Fruit fly (Drosophila melanogaster): ENCODE measurements around the gene CG3009.

The CG3009 gene

DNA sequence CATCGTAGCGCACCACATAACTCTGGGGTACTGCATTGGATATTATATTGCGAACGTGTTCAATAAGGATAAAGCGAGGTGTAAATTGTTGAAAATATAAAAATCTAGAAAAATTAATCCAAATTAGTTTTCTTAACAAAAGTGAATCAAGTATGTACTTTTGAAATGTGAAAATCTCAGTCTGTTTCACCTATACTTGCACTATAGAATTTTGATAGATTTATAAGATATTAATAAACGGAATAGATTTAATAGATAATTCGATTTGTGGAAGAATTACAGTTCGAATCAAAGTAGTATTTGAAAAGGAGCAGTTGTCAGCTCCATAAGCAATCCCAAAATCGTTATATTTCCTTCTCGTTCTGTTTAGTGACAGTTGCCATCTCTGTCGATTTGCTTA, 38.5 kb upstream of the CG3009 start, which contains the start of gene CG7024:
TSS of gene CG7024 (plus strand) at position 301 of the 400 bp plus-strand sequence.
- TF ChIP-seq jim (GFP tag; optimal IDR thresholded peaks at IDR 0.05) (no peak), tai (GFP tag; optimal IDR thresholded peaks at IDR 0.05) (no peak), woc (GFP tag; optimal IDR thresholded peaks at IDR 0.05) (no peak), dsf (GFP tag; optimal IDR thresholded peaks at IDR 0.05; ENCODE audit: borderline replicate concordance) (no peak), Vsx2 (GFP tag; optimal IDR thresholded peaks at IDR 0.05; ENCODE audit: partially characterized antibody) (no peak)

dm6 chrX:4702804-4703414, 36.4 kb upstream of the CG3009 start:
- peak; percentile 24 for TF ChIP-seq psq (GFP tag; optimal IDR thresholded peaks at IDR 0.05)
- TF ChIP-seq jim (GFP tag; optimal IDR thresholded peaks at IDR 0.05) = no peak

- TF ChIP-seq Hr83 (GFP tag; optimal IDR thresholded peaks at IDR 0.05; ENCODE audit: poor library complexity, severe bottlenecking) (no peak), Hr78 (GFP tag; optimal IDR thresholded peaks at IDR 0.05) (no peak), Vsx2 (GFP tag; optimal IDR thresholded peaks at IDR 0.05; ENCODE audit: partially characterized antibody) (peak; percentile 66)
These were observed 35.6 kb upstream of the CG3009 start, which contains the start of gene Pdha for dm6 chrX:4702118-4702517. Pdha (plus strand) TSS chrX:4702284.

- TF ChIP-seq N (GFP tag; optimal IDR thresholded peaks at IDR 0.05) (no peak), psq (GFP tag; optimal IDR thresholded peaks at IDR 0.05) (no peak), Dfd (GFP tag; optimal IDR thresholded peaks at IDR 0.05) (no peak), pan (optimal IDR thresholded peaks at IDR 0.05) (no peak), woc (GFP tag; optimal IDR thresholded peaks at IDR 0.05) (no peak), dmrt93B (GFP tag; optimal IDR thresholded peaks at IDR 0.05) (no peak), usp (GFP tag; optimal IDR thresholded peaks at IDR 0.05) (no peak), rgr (GFP tag; optimal IDR thresholded peaks at IDR 0.05) (no peak), CG32264 (GFP tag; optimal IDR thresholded peaks at IDR 0.05) (no peak), jim (GFP tag; optimal IDR thresholded peaks at IDR 0.05) (no peak), h (GFP tag; optimal IDR thresholded peaks at IDR 0.05) (peak; percentile 7), Hr83 (GFP tag; optimal IDR thresholded peaks at IDR 0.05; ENCODE audit: poor library complexity, severe bottlenecking) (no peak), fru (GFP tag; optimal IDR thresholded peaks at IDR 0.05) (peak; percentile 20), CG9705 (GFP tag; optimal IDR thresholded peaks at IDR 0.05) (no peak), GATAd (GFP tag; optimal IDR thresholded peaks at IDR 0.05) (no peak), Jra (GFP tag; optimal IDR thresholded peaks at IDR 0.05) (no peak), Myc (optimal IDR thresholded peaks at IDR 0.05) (no peak), Hr78 (GFP tag; optimal IDR thresholded peaks at IDR 0.05) (no peak), dsf (GFP tag; optimal IDR thresholded peaks at IDR 0.05; ENCODE audit: borderline replicate concordance) (no peak), foxo (GFP tag; optimal IDR thresholded peaks at IDR 0.05) (peak in 1 of 2 experiments; percentile 23), HLH106 (tag; optimal IDR thresholded peaks at IDR 0.05) (peak; percentile 6), Mio (GFP tag; optimal IDR thresholded peaks at IDR 0.05) (no peak), Hnf4 (GFP tag; optimal IDR thresholded peaks at IDR 0.05) (no peak), sv (GFP tag; optimal IDR thresholded peaks at IDR 0.05) (no peak), tai (GFP tag; optimal IDR thresholded peaks at IDR 0.05) (no peak), Sp1 (GFP tag; optimal IDR thresholded peaks at IDR 0.05) (no peak)
These were observed 33.3 kb upstream of the CG3009 start for dm6 chrX:4699775-4700174.

DNA sequence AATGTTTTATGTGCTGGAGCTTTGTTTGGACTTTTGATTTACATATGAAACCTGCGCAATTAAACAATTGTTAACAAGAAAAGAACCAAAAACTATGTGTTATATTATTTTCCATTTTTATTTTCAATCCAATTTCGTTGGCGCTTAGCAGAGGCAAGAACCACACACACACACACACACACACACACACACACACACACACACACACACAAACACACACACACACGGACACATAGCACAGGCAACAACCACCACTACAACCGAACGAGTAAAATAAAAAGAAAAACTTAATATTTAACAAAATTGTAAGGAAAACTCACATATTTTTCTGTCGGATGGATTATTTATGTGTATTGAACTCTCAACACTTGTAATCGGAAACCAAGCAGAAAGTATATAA, 32.9 kb upstream of the CG3009 start:
- no peak for TF ChIP-seq Vsx2 (GFP tag; optimal IDR thresholded peaks at IDR 0.05; ENCODE audit: partially characterized antibody)
- TF ChIP-seq Dfd (GFP tag; optimal IDR thresholded peaks at IDR 0.05) = peak; percentile 84

DNA sequence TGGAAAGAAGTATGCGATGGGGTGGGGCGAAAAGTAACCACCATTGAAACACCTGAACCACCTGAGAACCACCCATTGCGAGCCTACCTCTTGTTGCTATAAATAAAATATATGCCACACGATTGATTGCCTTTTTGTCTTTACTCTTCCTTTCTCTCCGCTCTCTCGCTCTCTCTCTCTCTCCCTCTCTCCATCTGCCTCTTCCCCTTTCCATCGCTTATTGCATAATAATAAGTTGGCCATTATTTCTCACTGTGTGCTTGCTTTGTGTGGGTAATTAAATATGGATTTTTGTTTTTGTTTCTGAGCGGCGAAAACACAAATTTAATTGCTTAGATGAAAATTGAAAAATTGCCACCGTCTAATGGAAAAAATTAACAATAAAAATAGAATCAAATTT, 27.6 kb upstream of the CG3009 start:
- TF ChIP-seq GATAd (GFP tag; optimal IDR thresholded peaks at IDR 0.05) (no peak), Sp1 (GFP tag; optimal IDR thresholded peaks at IDR 0.05) (no peak), OdsH (GFP tag; optimal IDR thresholded peaks at IDR 0.05) (no peak), CG32264 (GFP tag; optimal IDR thresholded peaks at IDR 0.05) (no peak), dl (GFP tag; optimal IDR thresholded peaks at IDR 0.05; ENCODE audit: insufficient read depth in 1 of 2, partially characterized antibody in 2 of 2) (no peak), psq (GFP tag; optimal IDR thresholded peaks at IDR 0.05) (no peak), Jra (GFP tag; optimal IDR thresholded peaks at IDR 0.05) (no peak), Dif (GFP tag; optimal IDR thresholded peaks at IDR 0.05; ENCODE audit: partially characterized antibody) (no peak), pan (optimal IDR thresholded peaks at IDR 0.05) (no peak), Hnf4 (GFP tag; optimal IDR thresholded peaks at IDR 0.05) (no peak), lola (GFP tag; optimal IDR thresholded peaks at IDR 0.05) (no peak), HLH106 (tag; optimal IDR thresholded peaks at IDR 0.05) (no peak), woc (GFP tag; optimal IDR thresholded peaks at IDR 0.05) (no peak), CrebA (GFP tag; optimal IDR thresholded peaks at IDR 0.05; ENCODE audit: borderline replicate concordance) (no peak), tai (GFP tag; optimal IDR thresholded peaks at IDR 0.05) (no peak), CG9705 (GFP tag; optimal IDR thresholded peaks at IDR 0.05) (no peak), fru (GFP tag; optimal IDR thresholded peaks at IDR 0.05) (no peak), Rel (GFP tag; optimal IDR thresholded peaks at IDR 0.05) (no peak), Rel (tag; optimal IDR thresholded peaks at IDR 0.05) (no peak), dmrt93B (GFP tag; optimal IDR thresholded peaks at IDR 0.05) (no peak), Hr78 (GFP tag; optimal IDR thresholded peaks at IDR 0.05) (no peak)

All from whole organism, wandering third instar larva.